Fruit fly (Drosophila melanogaster) Kc167 (cell line): ENCODE data around the gene CG15169.

ENCODE experiments used
- Myc ChIP-seq: fragments of >200 bp; optimal IDR thresholded peaks from 2 replicates; lab custom pipeline; 2017; ENCODE audit warnings: missing external identifiers
- Sin3A ChIP-seq: fragments of >200 bp; optimal IDR thresholded peaks from 2 replicates; lab custom pipeline; 2018; ENCODE audit warnings: missing external identifiers
- h ChIP-seq: fragments of >200 bp; optimal IDR thresholded peaks from 3 replicates; lab custom pipeline; 2018; ENCODE audit warnings: missing external identifiers
- insv ChIP-seq: fragments of >200 bp; optimal IDR thresholded peaks from 3 replicates; lab custom pipeline; 2018; ENCODE audit warnings: missing external identifiers
- psq ChIP-seq: fragments of >200 bp; optimal IDR thresholded peaks from 2 replicates; lab custom pipeline; 2017; ENCODE audit warnings: missing external identifiers
- ttk ChIP-seq: sonication (Bioruptor generic); optimal IDR thresholded peaks from 2 replicates; lab custom pipeline; 2017; ENCODE audit warnings: missing external identifiers

The CG15169 gene

DNA sequence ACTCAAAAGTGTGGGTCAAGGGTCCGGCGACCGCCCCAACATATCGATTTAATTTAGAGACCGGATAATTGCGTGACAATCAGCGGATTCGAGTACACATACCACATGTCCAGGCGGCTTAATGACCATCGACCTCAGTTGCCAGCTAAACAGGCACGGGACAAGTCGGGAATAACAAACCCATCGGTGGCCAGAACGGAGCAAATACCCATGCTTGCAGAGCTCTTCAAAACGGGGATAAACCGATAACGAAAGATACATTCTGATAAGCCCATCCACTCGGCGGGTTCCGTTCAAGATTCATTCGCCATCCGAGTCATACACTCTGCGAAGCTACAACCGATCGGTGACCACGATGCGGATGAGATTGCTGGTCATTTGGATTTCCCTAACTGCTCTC, at the start of gene CG15169:
CG15169 (plus strand) TSS at position 301 of the 400 bp plus-strand sequence.
- TF ChIP-seq Sin3A (no peak), h (no peak)

DNA sequence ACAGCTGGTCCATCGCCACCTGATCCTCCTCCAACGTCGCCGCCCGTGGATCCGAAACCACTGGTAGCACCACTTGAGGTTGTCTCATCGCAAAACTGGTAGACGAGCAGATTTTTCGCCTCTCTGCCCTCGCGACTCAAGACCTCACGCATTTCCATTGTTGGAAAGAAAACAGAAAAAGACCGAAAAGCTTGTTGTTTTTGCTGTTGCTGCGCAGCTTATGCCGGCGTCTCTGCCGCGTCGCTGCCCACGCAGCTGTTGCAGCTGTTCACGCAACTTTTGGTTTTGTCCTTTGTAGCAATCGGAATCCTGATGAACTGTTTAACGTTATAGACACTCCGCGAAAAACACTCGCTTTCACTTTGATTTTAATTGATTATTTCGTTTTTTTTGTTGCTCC, 47.5 kb upstream of the CG15169 start:
- TF ChIP-seq Sin3A (no peak), psq (lab: Kevin White, UChicago) (no peak), insv (lab: Kevin White, UChicago) (no peak), h (no peak), ttk (no peak), Myc (no peak)

DNA sequence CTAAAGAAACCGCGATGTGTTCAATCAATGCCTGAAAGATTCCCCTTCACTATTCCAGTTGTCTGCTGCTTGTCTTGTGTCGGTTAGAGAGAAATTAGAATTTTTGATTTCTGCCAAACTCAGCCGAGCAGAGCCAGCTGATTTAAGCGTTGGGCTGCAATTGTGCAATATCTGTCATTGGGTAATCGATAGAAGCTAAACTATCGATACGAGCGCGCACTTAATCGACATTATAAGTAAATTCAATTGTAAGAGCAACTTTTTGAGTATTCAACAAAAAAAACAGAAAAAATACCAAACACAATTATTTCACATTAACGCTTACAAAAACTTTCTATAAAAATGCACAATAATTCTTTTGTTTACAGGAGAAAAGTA, 47.0 kb upstream of the CG15169 start, which contains the start of gene ssp3:
ssp3 (minus strand) TSS at position 164 of the 378 bp plus-strand sequence.
- TF ChIP-seq ttk: no peak
- TF ChIP-seq h: no peak
- TF ChIP-seq Sin3A: no peak
- TF ChIP-seq Myc: no peak
- no peak for TF ChIP-seq psq (lab: Kevin White, UChicago)
- no peak for TF ChIP-seq insv (lab: Kevin White, UChicago)

DNA sequence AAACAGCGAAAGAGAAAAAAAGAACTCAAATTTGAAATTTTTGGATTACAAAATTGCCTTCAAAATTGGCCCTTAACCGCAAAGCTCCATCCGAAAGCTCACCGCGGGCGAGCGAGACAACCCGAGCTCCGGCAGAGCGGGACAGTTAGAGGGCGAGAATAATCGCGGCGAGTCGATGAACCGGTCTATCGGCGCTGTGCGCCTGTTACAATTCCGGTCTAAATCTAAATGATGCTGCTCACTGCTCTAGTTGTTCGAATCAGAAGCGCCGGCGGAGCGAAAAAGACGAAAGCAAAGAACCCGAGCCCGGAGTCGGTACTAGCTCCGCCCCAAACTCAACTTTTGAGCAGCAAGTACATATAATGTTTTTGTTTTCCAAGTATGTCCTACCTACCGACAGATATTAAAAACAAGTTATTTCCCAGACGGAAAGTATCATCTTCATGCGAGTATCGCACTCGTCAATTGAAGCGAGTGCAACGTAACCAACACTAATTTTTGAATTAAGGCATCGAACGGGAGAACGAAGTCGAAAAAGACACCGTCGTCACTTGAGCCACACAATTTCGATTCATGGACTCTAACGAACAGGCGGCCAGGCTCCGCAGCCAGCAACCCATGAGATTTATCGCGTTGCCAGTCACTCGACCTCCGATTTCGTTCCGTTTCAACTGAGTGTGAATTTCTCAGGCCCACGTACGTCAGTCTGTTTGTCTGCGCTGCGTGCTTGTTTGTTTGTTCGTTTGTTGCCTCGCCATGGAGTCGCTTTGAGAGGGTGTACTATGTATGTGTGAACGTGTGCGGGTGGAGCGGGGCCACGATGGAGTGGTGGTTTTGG, 46.4 kb upstream of the CG15169 start:
- TF ChIP-seq h: no peak

DNA sequence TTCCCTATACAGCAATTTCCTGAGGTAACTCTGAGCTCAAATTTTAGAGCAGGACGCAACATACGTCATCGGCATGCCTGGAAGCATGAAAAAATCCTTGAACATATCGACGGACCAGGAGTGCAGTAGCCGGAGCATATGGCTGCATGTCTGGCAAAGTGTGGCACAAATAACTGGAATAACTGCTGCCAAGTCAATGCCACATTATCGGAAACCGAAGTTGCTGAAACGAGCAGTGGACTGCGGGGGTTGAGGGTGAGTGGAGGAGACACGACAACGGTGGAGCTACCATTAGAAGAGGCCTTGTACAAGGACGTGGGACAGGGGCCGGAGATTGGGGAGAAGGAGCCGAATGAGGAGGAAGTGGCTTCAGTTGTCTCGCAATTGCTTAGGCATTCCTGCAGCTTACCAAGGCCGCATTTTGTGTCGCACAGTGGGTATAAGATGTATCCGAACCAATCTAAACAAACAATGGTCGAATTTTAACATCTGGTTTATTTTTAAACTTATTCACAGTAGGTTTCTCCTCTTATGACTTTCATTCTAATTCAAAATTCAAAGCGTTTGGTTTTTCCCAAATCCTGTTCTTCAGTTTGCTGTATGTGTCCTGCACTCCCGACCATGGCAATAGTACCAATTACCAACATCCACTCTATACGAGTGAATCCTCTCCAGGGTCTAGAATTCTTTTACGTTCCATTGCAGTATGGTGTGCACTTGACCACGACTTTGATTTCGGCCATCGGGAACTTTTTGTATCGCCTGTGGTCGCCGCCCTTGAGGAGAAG, 44.9 kb upstream of the CG15169 start, which contains the start of gene CG46304:
CG46304 (plus strand) TSS at position 541 of the 788 bp plus-strand sequence.
- TF ChIP-seq h: no peak
- TF ChIP-seq psq (lab: Kevin White, UChicago): no peak
- no peak for TF ChIP-seq ttk
- TF ChIP-seq Sin3A: no peak
- no peak for TF ChIP-seq Myc
- TF ChIP-seq insv (lab: Kevin White, UChicago): no peak

DNA sequence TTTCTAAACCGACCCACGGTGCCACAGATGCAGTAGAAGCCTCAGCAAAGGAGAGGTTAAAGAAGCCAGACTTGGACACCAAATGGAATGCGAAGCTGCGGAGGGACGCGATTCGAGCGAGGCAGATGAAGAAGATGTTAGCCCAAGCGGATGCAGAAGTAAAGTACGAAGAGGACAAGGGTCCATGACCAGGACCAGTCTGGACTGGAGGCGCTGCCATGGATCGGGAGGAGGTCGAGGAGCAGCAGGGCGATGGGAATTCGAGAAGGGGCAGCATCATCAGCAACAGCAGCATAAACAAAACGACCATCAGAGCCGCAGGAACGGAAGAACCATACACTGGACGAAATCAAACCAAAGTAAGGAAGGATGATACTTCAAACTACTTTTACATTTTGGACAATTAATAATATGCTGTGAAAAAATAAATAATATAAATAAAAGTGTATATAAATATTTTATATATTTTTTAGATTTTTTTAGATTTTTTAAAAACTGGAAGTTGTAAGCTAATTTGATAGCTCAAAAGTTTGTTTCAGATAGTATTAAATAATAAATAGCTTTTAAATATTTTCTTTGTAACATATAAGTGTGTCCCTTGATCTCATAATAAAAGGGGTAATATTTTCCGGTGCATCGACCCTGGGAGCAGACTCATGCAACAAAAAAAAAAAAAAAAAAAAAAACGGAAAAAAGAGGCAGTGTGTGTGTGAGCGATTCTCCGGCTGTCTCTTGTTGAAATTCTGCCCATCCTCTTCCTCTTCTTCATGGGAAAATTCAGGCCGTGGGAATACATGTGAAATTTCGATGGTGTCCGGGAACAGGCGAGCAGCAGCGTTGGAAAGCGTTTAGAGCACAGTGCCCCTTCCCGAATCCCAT, 43.9 kb upstream of the CG15169 start:
- TF ChIP-seq h (no peak), psq (lab: Kevin White, UChicago) (no peak), Myc (no peak), insv (lab: Kevin White, UChicago) (no peak), Sin3A (no peak), ttk (no peak)

DNA sequence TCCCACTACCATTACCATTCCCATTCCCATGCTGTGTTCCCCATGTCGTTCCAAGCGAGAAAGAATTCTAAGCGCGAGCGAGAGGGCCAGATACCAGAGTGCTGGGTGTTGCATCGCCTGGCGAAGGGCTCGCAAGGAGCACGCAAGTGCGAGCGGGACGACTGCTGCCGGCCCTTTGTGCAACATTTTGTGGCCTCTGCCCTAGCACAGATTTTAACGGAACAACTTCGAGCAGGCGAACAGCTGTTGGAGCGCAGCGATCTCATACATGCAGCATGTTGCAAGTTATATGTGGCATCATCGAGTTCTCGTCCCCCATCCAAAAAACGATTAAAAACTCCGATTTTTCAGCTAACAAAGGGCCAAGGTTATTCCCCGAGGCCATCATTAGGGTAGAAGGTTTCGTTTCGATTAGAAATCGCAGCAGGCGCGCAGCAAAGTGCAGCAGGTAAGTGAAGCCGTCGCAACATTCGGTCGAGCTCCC, 43.3 kb upstream of the CG15169 start:
- TF ChIP-seq h: no peak
- no peak for TF ChIP-seq psq (lab: Kevin White, UChicago)
- TF ChIP-seq Myc: no peak
- no peak for TF ChIP-seq ttk
- TF ChIP-seq Sin3A: no peak
- no peak for TF ChIP-seq insv (lab: Kevin White, UChicago)

DNA sequence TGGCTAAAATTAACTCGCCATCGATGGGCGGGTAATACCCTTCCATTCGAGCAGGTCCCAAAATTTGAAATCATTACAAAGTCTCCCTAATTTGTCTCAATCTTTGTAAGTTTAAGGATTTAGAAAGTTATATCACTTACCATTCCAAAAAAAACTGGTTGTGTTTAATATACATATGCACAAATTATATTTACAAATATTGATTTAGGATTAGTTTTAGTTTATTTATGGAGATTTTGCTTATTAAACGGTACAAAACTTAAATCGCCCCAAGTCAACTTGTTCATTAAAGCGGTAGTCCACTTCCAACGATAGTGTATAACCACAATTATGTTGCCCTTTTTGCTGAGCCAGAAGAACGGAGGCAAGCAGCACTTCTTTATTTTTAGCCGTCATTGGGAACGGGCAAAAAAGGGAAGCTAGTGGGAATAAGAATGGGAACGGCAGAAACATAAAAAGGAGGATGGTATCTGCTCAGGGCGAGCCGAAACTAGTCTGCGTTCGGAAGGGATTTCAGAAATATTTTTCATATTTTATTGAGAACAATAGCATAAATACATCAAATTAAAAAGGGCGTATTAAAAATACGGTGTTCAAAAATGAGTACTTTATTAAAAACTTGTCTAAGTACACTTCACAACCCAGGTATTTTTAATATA, 42.6 kb upstream of the CG15169 start:
- no peak for TF ChIP-seq Sin3A
- no peak for TF ChIP-seq Myc
- TF ChIP-seq h: no peak
- no peak for TF ChIP-seq insv (lab: Kevin White, UChicago)
- TF ChIP-seq ttk: no peak
- no peak for TF ChIP-seq psq (lab: Kevin White, UChicago)

DNA sequence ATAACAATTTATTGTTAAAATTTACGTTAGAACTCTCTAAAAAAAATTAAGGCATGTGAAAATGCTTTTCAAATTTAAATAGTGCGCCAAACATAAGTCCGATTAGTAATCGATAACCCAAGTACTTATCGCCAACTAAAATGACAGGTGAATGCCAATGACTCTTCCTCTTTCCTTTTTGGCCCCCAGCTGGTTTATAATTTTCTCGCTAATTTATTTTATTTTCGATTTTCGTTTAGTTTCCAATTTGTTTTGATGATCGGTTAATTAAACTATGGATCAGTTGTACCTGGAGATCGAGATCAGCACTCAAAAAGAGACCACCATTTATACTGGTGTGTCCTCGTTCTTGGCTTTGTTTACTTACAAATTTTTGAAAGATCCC, 42.1 kb upstream of the CG15169 start, which contains the start of gene CG10428:
CG10428 (plus strand) TSS at position 161 of the 385 bp plus-strand sequence.
- no peak for TF ChIP-seq insv (lab: Kevin White, UChicago)
- no peak for TF ChIP-seq Sin3A

DNA sequence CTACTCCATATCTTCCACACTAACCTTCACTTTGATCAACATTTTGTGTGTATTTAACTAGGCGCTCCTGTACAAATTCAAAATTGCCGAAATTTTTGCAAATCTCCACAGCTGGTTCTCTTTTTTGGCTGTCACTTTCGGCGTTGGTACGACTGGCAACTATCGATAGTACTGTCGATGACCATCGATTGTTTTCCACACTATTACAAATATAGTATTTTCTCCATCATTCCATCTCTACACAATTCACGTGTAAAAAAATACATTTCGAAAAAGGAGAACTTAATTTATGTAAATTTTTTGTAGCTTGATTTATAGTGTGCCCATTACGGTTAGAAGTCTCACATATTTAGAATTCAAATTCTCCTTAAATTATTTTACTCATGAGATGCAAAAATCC, 39.1 kb upstream of the CG15169 start, which contains the start of gene Nedd8:
Nedd8 (minus strand) TSS at position 164 of the 400 bp plus-strand sequence.
- TF ChIP-seq insv (lab: Kevin White, UChicago) (no peak), Sin3A (no peak), Myc (no peak), psq (lab: Kevin White, UChicago) (no peak), h (no peak), ttk (no peak)

DNA sequence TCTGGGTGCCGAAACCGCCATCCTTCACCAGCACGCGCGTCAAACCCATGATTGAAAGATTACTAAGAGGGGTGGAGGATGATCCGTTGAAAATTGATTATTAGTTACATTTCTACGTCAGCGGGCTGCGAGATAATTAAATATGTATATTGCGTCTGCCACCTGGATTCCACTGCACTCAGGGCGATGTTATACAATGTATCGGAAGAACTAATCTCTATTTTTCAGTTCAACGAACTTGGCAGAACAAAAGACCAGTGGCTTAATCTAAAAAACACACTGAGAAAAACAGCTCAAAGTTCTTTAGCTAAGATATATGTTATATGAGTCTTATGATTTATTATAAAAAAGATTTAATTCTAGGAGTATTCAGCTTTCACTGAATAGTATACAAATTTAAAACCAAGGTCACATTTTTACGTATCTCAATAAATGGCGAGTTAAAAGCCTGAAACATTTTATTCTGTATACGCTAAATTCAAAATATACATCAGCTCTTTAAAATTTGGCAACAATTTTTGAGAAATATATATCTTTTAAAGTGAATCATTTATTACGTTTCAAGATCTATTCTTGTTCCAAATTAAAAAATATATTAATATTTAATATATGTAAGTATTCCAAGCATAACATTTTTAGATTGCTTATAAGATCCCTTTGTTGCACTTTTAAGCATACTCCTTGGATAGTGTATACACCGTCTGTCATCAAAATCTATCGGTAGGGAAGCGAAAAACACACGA, 37.1 kb upstream of the CG15169 start:
- TF ChIP-seq Sin3A (no peak), ttk (no peak), h (no peak), Myc (no peak), insv (lab: Kevin White, UChicago) (no peak), psq (lab: Kevin White, UChicago) (no peak)
